ENCODE assay signal across 6 fruit fly cellular contexts in the genomic region with DNA sequence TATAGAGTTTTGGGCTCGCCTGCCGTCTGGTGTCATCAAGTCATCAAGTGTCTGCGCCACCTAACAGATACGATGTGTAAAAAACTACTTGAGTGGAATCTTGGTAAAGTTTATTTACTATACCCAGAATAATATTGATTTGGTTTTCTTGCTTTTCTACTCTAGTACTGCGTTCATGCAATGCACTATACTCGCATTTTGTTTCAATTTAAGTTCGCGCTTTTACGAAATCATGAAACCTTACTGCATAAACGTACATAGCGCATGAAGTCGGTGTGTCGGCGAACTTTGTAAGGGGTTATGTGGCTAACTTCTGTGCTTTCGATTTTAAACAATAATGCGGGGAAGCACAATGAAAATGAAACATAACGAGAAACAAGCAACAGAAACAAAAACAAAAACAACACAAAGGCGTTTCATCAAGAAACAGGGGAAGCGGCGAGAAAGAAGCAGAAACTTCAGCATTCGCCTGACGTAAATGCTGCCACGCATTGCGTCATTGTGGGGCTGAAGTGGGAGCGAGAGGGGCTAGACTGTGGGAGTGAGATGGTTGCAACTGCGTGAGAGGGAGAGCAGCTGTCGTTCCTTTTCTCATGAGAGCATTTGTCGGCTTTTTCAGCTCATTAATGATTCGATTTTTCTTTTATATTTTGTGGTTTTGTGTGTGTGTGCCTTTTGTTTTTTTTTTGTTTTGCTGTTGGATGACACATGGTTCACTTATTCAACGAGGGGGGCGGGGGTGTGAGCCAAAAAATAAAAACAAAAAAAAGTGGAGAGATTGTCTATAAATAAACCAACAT.
TF ChIP-seq lines count a peak whose summit lies in the region.

No protein-coding gene starts in this region.

- no peak for TF ChIP-seq CTCF in whole organism, embryonic (GFP tag; optimal IDR thresholded peaks at IDR 0.05; lab: Kevin White, UChicago)

TF ChIP-seq in whole organism, 6 proteins besides CTCF, POLR2A, EP300 and RAD21:
- peak; percentile 7 for TF ChIP-seq Dll (optimal IDR thresholded peaks at IDR 0.05; lab: Kevin White, UChicago)
- TF ChIP-seq pan (optimal IDR thresholded peaks at IDR 0.05; lab: Kevin White, UChicago): no peak

TF ChIP-seq in whole organism, adult, 20 proteins besides CTCF, POLR2A, EP300 and RAD21:
- TF ChIP-seq kay (GFP tag; lab: Kevin White, UChicago; ENCODE audit: borderline replicate concordance): peak; percentile 74
- peak; percentile 12 for TF ChIP-seq cic (GFP tag; optimal IDR thresholded peaks at IDR 0.05; lab: Kevin White, UChicago)
- no peak for TF ChIP-seq CG7101 (tag; optimal IDR thresholded peaks at IDR 0.05; lab: Kevin White, UChicago)

TF ChIP-seq in whole organism, embryonic, 481 proteins besides CTCF, POLR2A, EP300 and RAD21 (continues in another document):
- TF ChIP-seq CG17359 (tag; optimal IDR thresholded peaks at IDR 0.05; lab: Kevin White, UChicago) (no peak), kni (GFP tag; optimal IDR thresholded peaks at IDR 0.05; lab: Kevin White, UChicago) (no peak), gce (GFP tag; IDR thresholded peaks at IDR 0.05; lab: Robert Waterston, UW) (0 out of 3 replicates have a peak, but pooled peaks have one; percentile 11), CG32772 (GFP tag; IDR thresholded peaks at IDR 0.05; lab: Robert Waterston, UW) (0 out of 2 replicates have a peak, but pooled peaks have one; percentile 17), pros (GFP tag; optimal IDR thresholded peaks at IDR 0.05; lab: Kevin White, UChicago) (peak; percentile 11), cg (GFP tag; optimal IDR thresholded peaks at IDR 0.05; lab: Kevin White, UChicago) (peak; percentile 46), Hr39 (optimal IDR thresholded peaks at IDR 0.05; lab: Kevin White, UChicago) (no peak), insv (GFP tag; optimal IDR thresholded peaks at IDR 0.05; lab: Kevin White, UChicago) (no peak), hb (GFP tag; IDR thresholded peaks at IDR 0.05; lab: Robert Waterston, UW; ENCODE audit: partially characterized antibody) (no peak), CG10321 (GFP tag; IDR thresholded peaks at IDR 0.05; lab: Robert Waterston, UW) (0 out of 2 replicates have a peak, but pooled peaks have one; percentile 56), nerfin-2 (GFP tag; IDR thresholded peaks at IDR 0.05; lab: Robert Waterston, UW; ENCODE audit: partially characterized antibody) (no peak), pfk (GFP tag; optimal IDR thresholded peaks at IDR 0.05; lab: Kevin White, UChicago) (peak; percentile 84), sens (GFP tag; lab: Kevin White, UChicago) (peak; percentile 24), zfh2 (GFP tag; optimal IDR thresholded peaks at IDR 0.05; lab: Kevin White, UChicago) (no peak), scrt (GFP tag; optimal IDR thresholded peaks at IDR 0.05; lab: Kevin White, UChicago) (no peak), CG9609 (GFP tag; optimal IDR thresholded peaks at IDR 0.05; lab: Kevin White, UChicago) (no peak), CG6689 (GFP tag; IDR thresholded peaks at IDR 0.05; lab: Robert Waterston, UW) (no peak), CG4617 (GFP tag; optimal IDR thresholded peaks at IDR 0.05; lab: Kevin White, UChicago; ENCODE audit: borderline replicate concordance) (no peak)

TF ChIP-seq in whole organism, prepupa, 60 proteins besides CTCF, POLR2A, EP300 and RAD21 (continues in another document):
- TF ChIP-seq CG6808 (GFP tag; optimal IDR thresholded peaks at IDR 0.05; lab: Kevin White, UChicago) (peak; percentile 49), net (GFP tag; optimal IDR thresholded peaks at IDR 0.05; lab: Kevin White, UChicago) (peak; percentile 37), Lpt (GFP tag; optimal IDR thresholded peaks at IDR 0.05; lab: Kevin White, UChicago) (peak; percentile 9), Sox14 (GFP tag; optimal IDR thresholded peaks at IDR 0.05; lab: Kevin White, UChicago) (peak; percentile 30), CG8632 (GFP tag; optimal IDR thresholded peaks at IDR 0.05; lab: Kevin White, UChicago) (no peak), vri (GFP tag; optimal IDR thresholded peaks at IDR 0.05; lab: Kevin White, UChicago) (peak; percentile 97), CG3919 (GFP tag; optimal IDR thresholded peaks at IDR 0.05; lab: Kevin White, UChicago) (no peak), Met (GFP tag; optimal IDR thresholded peaks at IDR 0.05; lab: Kevin White, UChicago) (peak; percentile 14), dsx (GFP tag; optimal IDR thresholded peaks at IDR 0.05; lab: Kevin White, UChicago; ENCODE audit: poor library complexity, severe bottlenecking) (peak; percentile 29), Ets21C (GFP tag; optimal IDR thresholded peaks at IDR 0.05; lab: Kevin White, UChicago) (no peak), ss (GFP tag; optimal IDR thresholded peaks at IDR 0.05; lab: Kevin White, UChicago) (peak; percentile 16 to 34), CG6163 (GFP tag; IDR thresholded peaks at IDR 0.05; lab: Robert Waterston, UW) (peak; percentile 71), CG31627 (GFP tag; optimal IDR thresholded peaks at IDR 0.05; lab: Kevin White, UChicago) (no peak), svp (GFP tag; lab: Kevin White, UChicago) (peak; percentile 83), CG8119 (GFP tag; IDR thresholded peaks at IDR 0.05; lab: Robert Waterston, UW) (peak; percentile 71), eg (GFP tag; IDR thresholded peaks at IDR 0.05; lab: Robert Waterston, UW) (peak; percentile 81), Blimp-1 (GFP tag; optimal IDR thresholded peaks at IDR 0.05; lab: Kevin White, UChicago) (peak; percentile 47), Eip78C (GFP tag; lab: Kevin White, UChicago) (peak; percentile 59), fkh (GFP tag; optimal IDR thresholded peaks at IDR 0.05; lab: Kevin White, UChicago) (no peak), topi (GFP tag; optimal IDR thresholded peaks at IDR 0.05; lab: Kevin White, UChicago) (peak; percentile 50)

TF ChIP-seq in whole organism, pupa, 21 proteins besides CTCF, POLR2A, EP300 and RAD21:
- TF ChIP-seq EcR (GFP tag; optimal IDR thresholded peaks at IDR 0.05; lab: Kevin White, UChicago) (peak; percentile 76), CG34367 (tag; optimal IDR thresholded peaks at IDR 0.05; lab: Kevin White, UChicago) (no peak), Pif1B (GFP tag; optimal IDR thresholded peaks at IDR 0.05; lab: Kevin White, UChicago) (no peak), CG4496 (GFP tag; IDR thresholded peaks at IDR 0.05; lab: Robert Waterston, UW) (peak; percentile 71; the same call in 2 of the 3 replicates), Pif1A (GFP tag; optimal IDR thresholded peaks at IDR 0.05; lab: Kevin White, UChicago) (no peak), gl (tag; optimal IDR thresholded peaks at IDR 0.05; lab: Kevin White, UChicago) (no peak), CG8301 (tag; optimal IDR thresholded peaks at IDR 0.05; lab: Kevin White, UChicago) (no peak), CG15710 (tag; optimal IDR thresholded peaks at IDR 0.05; lab: Kevin White, UChicago) (no peak), fd96Ca (GFP tag; IDR thresholded peaks at IDR 0.05; lab: Robert Waterston, UW) (peak; percentile 75), CG32121 (GFP tag; IDR thresholded peaks at IDR 0.05; lab: Robert Waterston, UW) (peak; percentile 80), CG14655 (GFP tag; optimal IDR thresholded peaks at IDR 0.05; lab: Kevin White, UChicago) (no peak), Snoo (tag; optimal IDR thresholded peaks at IDR 0.05; lab: Kevin White, UChicago) (no peak), rn (GFP tag; IDR thresholded peaks at IDR 0.05; lab: Robert Waterston, UW) (peak; percentile 65; the same call in 1 of the 2 replicates), CG17806 (tag; optimal IDR thresholded peaks at IDR 0.05; lab: Kevin White, UChicago) (no peak), Ets98B (GFP tag; IDR thresholded peaks at IDR 0.05; lab: Robert Waterston, UW) (peak; percentile 67), CG13204 (GFP tag; optimal IDR thresholded peaks at IDR 0.05; lab: Kevin White, UChicago) (peak; percentile 32), CG12605 (GFP tag; IDR thresholded peaks at IDR 0.05; lab: Robert Waterston, UW) (peak; percentile 67), CG10348 (GFP tag; IDR thresholded peaks at IDR 0.05; lab: Robert Waterston, UW) (no peak), D1 (tag; optimal IDR thresholded peaks at IDR 0.05; lab: Kevin White, UChicago) (no peak), CG9948 (tag; optimal IDR thresholded peaks at IDR 0.05; lab: Kevin White, UChicago) (no peak), CG8159 (tag; optimal IDR thresholded peaks at IDR 0.05; lab: Kevin White, UChicago) (no peak)

TF ChIP-seq in whole organism, wandering third instar larva, 38 proteins besides CTCF, POLR2A, EP300 and RAD21 (continues in another document):
- no peak for TF ChIP-seq rgr (GFP tag; optimal IDR thresholded peaks at IDR 0.05; lab: Kevin White, UChicago)
- no peak for TF ChIP-seq CG9705 (GFP tag; optimal IDR thresholded peaks at IDR 0.05; lab: Kevin White, UChicago)
- no peak for TF ChIP-seq Sp1 (GFP tag; optimal IDR thresholded peaks at IDR 0.05; lab: Kevin White, UChicago)
- peak in 1 of 2 experiments; percentile 66 for TF ChIP-seq dl (GFP tag; optimal IDR thresholded peaks at IDR 0.05; lab: Kevin White, UChicago; ENCODE audit: insufficient read depth in 1 of 2, partially characterized antibody in 2 of 2)
- no peak for TF ChIP-seq sv (GFP tag; optimal IDR thresholded peaks at IDR 0.05; lab: Kevin White, UChicago)
- no peak for TF ChIP-seq jim (GFP tag; optimal IDR thresholded peaks at IDR 0.05; lab: Kevin White, UChicago)
- no peak for TF ChIP-seq usp (GFP tag; optimal IDR thresholded peaks at IDR 0.05; lab: Kevin White, UChicago)
- TF ChIP-seq dsf (GFP tag; optimal IDR thresholded peaks at IDR 0.05; lab: Kevin White, UChicago; ENCODE audit: borderline replicate concordance): no peak
- peak; percentile 18 for TF ChIP-seq Jra (GFP tag; optimal IDR thresholded peaks at IDR 0.05; lab: Kevin White, UChicago)
- TF ChIP-seq OdsH (GFP tag; optimal IDR thresholded peaks at IDR 0.05; lab: Kevin White, UChicago): no peak
- TF ChIP-seq pan (optimal IDR thresholded peaks at IDR 0.05; lab: Kevin White, UChicago): no peak
- TF ChIP-seq N (GFP tag; optimal IDR thresholded peaks at IDR 0.05; lab: Kevin White, UChicago): no peak
- no peak for TF ChIP-seq foxo (GFP tag; optimal IDR thresholded peaks at IDR 0.05; lab: Kevin White, UChicago)
- TF ChIP-seq ey (GFP tag; optimal IDR thresholded peaks at IDR 0.05; lab: Kevin White, UChicago): no peak
- no peak for TF ChIP-seq Dfd (GFP tag; optimal IDR thresholded peaks at IDR 0.05; lab: Kevin White, UChicago)
- TF ChIP-seq lola (GFP tag; optimal IDR thresholded peaks at IDR 0.05; lab: Kevin White, UChicago): no peak
- TF ChIP-seq fru (GFP tag; optimal IDR thresholded peaks at IDR 0.05; lab: Kevin White, UChicago): no peak
- TF ChIP-seq CG32264 (GFP tag; optimal IDR thresholded peaks at IDR 0.05; lab: Kevin White, UChicago): no peak
- no peak for TF ChIP-seq Hr78 (GFP tag; optimal IDR thresholded peaks at IDR 0.05; lab: Kevin White, UChicago)
- TF ChIP-seq GATAd (GFP tag; optimal IDR thresholded peaks at IDR 0.05; lab: Kevin White, UChicago): no peak
- no peak for TF ChIP-seq HLH106 (tag; optimal IDR thresholded peaks at IDR 0.05; lab: Kevin White, UChicago)
- TF ChIP-seq CrebA (GFP tag; optimal IDR thresholded peaks at IDR 0.05; lab: Kevin White, UChicago; ENCODE audit: borderline replicate concordance): peak; percentile 21
- peak; percentile 6 for TF ChIP-seq Rel (GFP tag; optimal IDR thresholded peaks at IDR 0.05; lab: Kevin White, UChicago)
- TF ChIP-seq Rel (tag; optimal IDR thresholded peaks at IDR 0.05; lab: Kevin White, UChicago): peak; percentile 98
- TF ChIP-seq dmrt93B (GFP tag; optimal IDR thresholded peaks at IDR 0.05; lab: Kevin White, UChicago): no peak
